Fruit fly (Drosophila melanogaster): ENCODE measurements around the gene beat-Vb.

DNA sequence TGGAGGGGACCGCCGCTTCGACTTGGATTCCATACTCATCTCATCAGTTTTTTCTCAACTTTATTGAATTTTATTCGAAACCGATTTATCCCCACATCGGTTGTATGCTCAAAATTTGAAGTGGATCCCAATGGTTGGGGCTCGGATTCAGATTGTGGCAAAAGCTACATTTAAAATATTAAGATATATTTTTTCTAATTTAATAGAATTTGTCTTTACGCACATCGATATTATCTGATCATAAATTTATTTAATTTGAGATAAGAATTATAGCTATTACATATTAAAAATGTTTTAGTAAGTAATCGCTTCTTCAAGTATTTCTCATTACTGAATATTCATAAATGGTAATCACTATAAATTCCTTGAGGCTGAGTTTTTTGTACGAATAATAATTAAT is 4.7 kb upstream of the beat-Vb start, which contains the start of gene CG10909:
- TF ChIP-seq psq (optimal IDR thresholded peaks at IDR 0.05) (no peak), h (optimal IDR thresholded peaks at IDR 0.05) (no peak), Myc (optimal IDR thresholded peaks at IDR 0.05) (no peak), ttk (optimal IDR thresholded peaks at IDR 0.05) (no peak), insv (optimal IDR thresholded peaks at IDR 0.05) (no peak), Sin3A (optimal IDR thresholded peaks at IDR 0.05) (no peak)

All from Kc167 (cell line).